Worm (Caenorhabditis elegans) whole organism, L1 larva: ENCODE data around the gene dpy-11.

Source experiments
- aha-1 ChIP-seq: fragments of 150-350 bp; optimal IDR thresholded peaks from 2 replicates; lab custom pipeline; 2014; ENCODE audit warnings: missing biosample characterization, missing genetic modification characterization
- blmp-1 ChIP-seq: fragments of 150-350 bp; optimal IDR thresholded peaks from 2 replicates; lab custom pipeline; 2014; ENCODE audit warnings: missing biosample characterization, missing genetic modification characterization
- ceh-63 ChIP-seq: fragments of 200-800 bp; sonication (Bioruptor generic); optimal IDR thresholded peaks from 2 replicates; lab custom pipeline; 2018; ENCODE audit warnings: mild to moderate bottlenecking, missing genetic modification characterization, missing compliant biosample characterization
- ceh-88 ChIP-seq: fragments of 200-800 bp; sonication (Bioruptor generic); IDR thresholded peaks from 2 replicates; pipeline ENCODE4 v1.3.6; 2022; ENCODE audit warnings: missing genetic modification characterization, missing compliant biosample characterization
- ces-1 ChIP-seq: fragments of 150-350 bp; optimal IDR thresholded peaks from 2 replicates; lab custom pipeline; 2014; ENCODE audit warnings: missing biosample characterization, missing genetic modification reagents, missing genetic modification characterization
- dpl-1 ChIP-seq, 3 experiments: fragments of 150-350 bp in 2 of 3; sonication (generic microtip) in 1 of 3; optimal IDR thresholded peaks; 2 replicates each; lab custom pipeline; 2014 to 2017; ENCODE audit warnings: missing biosample characterization in 3 of 3, missing genetic modification characterization in 3 of 3, missing genetic modification reagents in 3 of 3
- efl-1 ChIP-seq, 4 experiments: fragments of 150-350 bp; optimal IDR thresholded peaks in 3 of 4; peaks in 1 of 4; 1 replicate in 1 of 4; 2 replicates in 3 of 4; lab custom pipeline; 2014; ENCODE audit warnings: missing biosample characterization in 2 of 4, missing genetic modification characterization in 2 of 4, missing genetic modification reagents in 2 of 4
- efl-3 ChIP-seq: fragments of 200-800 bp; sonication (Bioruptor generic); optimal IDR thresholded peaks from 2 replicates; lab custom pipeline; 2018; ENCODE audit warnings: mild to moderate bottlenecking, missing genetic modification characterization, missing compliant biosample characterization
- elt-2 ChIP-seq: sonication (generic microtip); optimal IDR thresholded peaks from 2 replicates; lab custom pipeline; 2016; ENCODE audit warnings: missing genetic modification characterization, mild to moderate bottlenecking, inconsistent platforms, missing compliant biosample characterization, missing genetic modification reagents
- elt-3 ChIP-seq, 6 experiments: fragments of 150-350 bp in 1 of 6; sonication (generic microtip); optimal IDR thresholded peaks; 2 replicates each; lab custom pipeline; 2017 to 2018; ENCODE audit warnings: missing biosample characterization in 6 of 6, missing genetic modification characterization in 6 of 6, inconsistent platforms in 1 of 6
- ets-5 ChIP-seq: fragments of 200-800 bp; sonication (Bioruptor generic); IDR thresholded peaks from 2 replicates; pipeline ENCODE4 v1.3.6; 2022; ENCODE audit warnings: missing genetic modification characterization, missing compliant biosample characterization
- grh-1 ChIP-seq: fragments of 200-800 bp; sonication (Bioruptor generic); IDR thresholded peaks from 2 replicates; pipeline ENCODE4 v1.3.6; 2022; ENCODE audit warnings: missing genetic modification reagents, missing genetic modification characterization, missing compliant biosample characterization
- irx-1 ChIP-seq: sonication (generic microtip); optimal IDR thresholded peaks from 2 replicates; lab custom pipeline; 2016; ENCODE audit warnings: missing genetic modification characterization, missing compliant biosample characterization
- lin-15B ChIP-seq: fragments of 150-350 bp; sonication (generic microtip); optimal IDR thresholded peaks from 3 replicates; lab custom pipeline; 2014; ENCODE audit warnings: missing biosample characterization, missing genetic modification characterization
- lin-35 ChIP-seq, 2 experiments: fragments of 150-350 bp; optimal IDR thresholded peaks; 2 replicates each; lab custom pipeline; 2014; ENCODE audit warnings: missing biosample characterization in 2 of 2, missing genetic modification characterization in 2 of 2, missing genetic modification reagents in 2 of 2
- lin-39 ChIP-seq: fragments of 150-350 bp; optimal IDR thresholded peaks from 2 replicates; lab custom pipeline; 2014; ENCODE audit warnings: missing biosample characterization, missing genetic modification reagents, missing genetic modification characterization
- mdl-1 ChIP-seq, 2 experiments: fragments of 150-350 bp; optimal IDR thresholded peaks; 2 replicates each; lab custom pipeline; 2014 to 2017; ENCODE audit warnings: missing biosample characterization in 2 of 2, missing genetic modification characterization in 2 of 2, inconsistent platforms in 1 of 2
- mep-1 ChIP-seq: fragments of 150-350 bp; optimal IDR thresholded peaks from 2 replicates; lab custom pipeline; 2014; ENCODE audit warnings: missing biosample characterization, missing genetic modification characterization
- nhr-11 ChIP-seq: fragments of 150-350 bp; optimal IDR thresholded peaks from 2 replicates; lab custom pipeline; 2014; ENCODE audit warnings: missing biosample characterization, missing genetic modification characterization
- nhr-19 ChIP-seq: fragments of 200-800 bp; sonication (Bioruptor generic); conservative IDR thresholded peaks from 2 replicates; pipeline ENCODE4 v1.3.6; 2022; ENCODE audit warnings: missing genetic modification characterization, missing compliant biosample characterization
- nhr-20 ChIP-seq: sonication (generic microtip); optimal IDR thresholded peaks from 2 replicates; lab custom pipeline; 2016; ENCODE audit warnings: mild to moderate bottlenecking, missing genetic modification characterization, missing compliant biosample characterization
- nhr-237 ChIP-seq: fragments of 150-350 bp; optimal IDR thresholded peaks from 2 replicates; lab custom pipeline; 2014; ENCODE audit warnings: missing biosample characterization, missing genetic modification characterization
- nhr-28 ChIP-seq: fragments of 150-350 bp; optimal IDR thresholded peaks from 2 replicates; lab custom pipeline; 2014; ENCODE audit warnings: missing biosample characterization, missing genetic modification characterization
- nhr-76 ChIP-seq: sonication (generic microtip); optimal IDR thresholded peaks from 2 replicates; lab custom pipeline; 2017; ENCODE audit warnings: missing biosample characterization, missing genetic modification characterization
- nhr-84 ChIP-seq: sonication (generic microtip); optimal IDR thresholded peaks from 2 replicates; lab custom pipeline; 2017; ENCODE audit warnings: missing biosample characterization, missing genetic modification characterization
- nhr-85 ChIP-seq: sonication (generic microtip); peaks from one replicate; lab custom pipeline; 2016; ENCODE audit warnings: missing genetic modification characterization, inconsistent platforms, missing compliant biosample characterization
- pag-3 ChIP-seq: sonication (generic microtip); optimal IDR thresholded peaks from 2 replicates; lab custom pipeline; 2017; ENCODE audit warnings: missing genetic modification characterization, mild to moderate bottlenecking, missing compliant biosample characterization, antibody characterized with exemption, borderline replicate concordance; ENCODE audit not compliant: insufficient read depth
- rnt-1 ChIP-seq: sonication (generic microtip); optimal IDR thresholded peaks from 2 replicates; lab custom pipeline; 2016; ENCODE audit warnings: mild to moderate bottlenecking, missing genetic modification characterization, moderate library complexity, missing compliant biosample characterization
- snpc-4 ChIP-seq: fragments of 150-350 bp; optimal IDR thresholded peaks from 2 replicates; lab custom pipeline; 2014; ENCODE audit warnings: missing biosample characterization, missing genetic modification characterization
- sox-4 ChIP-seq: sonication (generic microtip); optimal IDR thresholded peaks from 2 replicates; lab custom pipeline; 2016; ENCODE audit warnings: missing genetic modification characterization, missing compliant biosample characterization
- sptf-1 ChIP-seq: fragments of 150-350 bp; optimal IDR thresholded peaks from 2 replicates; lab custom pipeline; 2014; ENCODE audit warnings: missing biosample characterization, missing genetic modification characterization
- sup-37 ChIP-seq: fragments of 200-800 bp; sonication (Bioruptor generic); optimal IDR thresholded peaks from 2 replicates; lab custom pipeline; 2018; ENCODE audit warnings: mild to moderate bottlenecking, missing genetic modification characterization, missing compliant biosample characterization
- tbx-2 ChIP-seq: sonication (generic microtip); optimal IDR thresholded peaks from 2 replicates; lab custom pipeline; 2016; ENCODE audit warnings: missing genetic modification characterization, missing compliant biosample characterization
- tlp-1 ChIP-seq: fragments of 150-350 bp; optimal IDR thresholded peaks from 2 replicates; lab custom pipeline; 2014; ENCODE audit warnings: missing biosample characterization, missing genetic modification characterization
- unc-86 ChIP-seq: sonication (generic microtip); optimal IDR thresholded peaks from 2 replicates; lab custom pipeline; 2016; ENCODE audit warnings: missing genetic modification characterization, missing compliant biosample characterization
- vab-15 ChIP-seq: sonication (generic microtip); optimal IDR thresholded peaks from 2 replicates; lab custom pipeline; 2017; ENCODE audit warnings: missing genotype, mild to moderate bottlenecking, missing genetic modification characterization, missing compliant biosample characterization
- zip-4 ChIP-seq: fragments of 200-800 bp; sonication (Bioruptor generic); optimal IDR thresholded peaks from 2 replicates; lab custom pipeline; 2018; ENCODE audit warnings: mild to moderate bottlenecking, missing genetic modification characterization, moderate library complexity, missing compliant biosample characterization

The dpy-11 gene

ce11 chrV:6487878-6488277 is 27.2 kb downstream of the dpy-11 start:
- TF ChIP-seq elt-2 (tag; lab: Kevin White, UChicago) (peak; percentile 46), sptf-1 (tag; lab: Kevin White, UChicago) (no peak)

DNA sequence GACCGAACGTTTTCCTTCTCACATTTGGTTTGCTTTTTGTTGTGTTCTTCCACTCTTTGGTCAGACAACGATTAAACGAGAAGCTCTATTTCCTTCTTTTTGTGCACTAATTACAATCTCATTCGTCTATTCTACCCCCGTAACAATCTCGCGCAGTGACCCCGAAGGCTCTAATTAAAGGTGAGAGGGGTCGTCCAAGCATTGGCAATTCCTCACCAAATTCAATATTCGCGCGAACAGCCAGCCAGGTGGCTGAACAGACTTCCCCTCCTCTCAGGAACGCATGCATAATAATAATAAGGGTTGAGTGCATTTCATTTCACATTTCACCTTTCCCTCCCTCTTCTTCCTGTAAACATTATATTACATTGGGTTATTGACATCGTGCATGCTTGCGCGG is 29.9 kb downstream of the dpy-11 start:
- no peak for TF ChIP-seq mep-1 (tag; lab: Kevin White, UChicago)

DNA sequence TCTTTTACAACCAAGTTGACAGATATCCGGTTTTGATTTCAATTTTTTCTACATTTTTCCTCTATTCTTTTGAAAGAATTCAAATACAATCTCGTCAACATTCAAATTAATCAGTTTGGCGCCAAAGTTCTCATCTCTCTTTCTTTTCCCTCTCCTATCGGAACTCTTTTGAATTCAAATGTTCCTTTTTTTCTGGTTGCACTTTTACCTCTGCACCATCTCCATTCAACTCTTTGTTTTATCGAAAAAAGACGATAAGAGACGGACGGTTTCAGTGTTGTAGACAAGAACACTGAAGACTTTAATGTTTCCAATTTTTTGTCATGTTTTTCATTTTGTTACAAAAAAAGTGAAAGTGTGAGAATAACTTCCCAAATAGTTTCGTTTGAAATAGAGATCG is 39.0 kb downstream of the dpy-11 start:
- TF ChIP-seq ceh-88 (GFP tag; lab: Robert Waterston, UW) (no peak), aha-1 (tag; lab: Kevin White, UChicago) (no peak), pag-3 (tag; lab: Kevin White, UChicago) (no peak), nhr-237 (tag; lab: Kevin White, UChicago) (no peak), nhr-28 (tag; lab: Kevin White, UChicago) (no peak), tbx-2 (tag; lab: Kevin White, UChicago) (no peak), grh-1 (GFP tag; lab: Robert Waterston, UW) (no peak), ces-1 (GFP tag; lab: Kevin White, UChicago) (no peak), efl-3 (GFP tag; lab: Kevin White, UChicago) (no peak), sup-37 (GFP tag; lab: Kevin White, UChicago) (no peak), nhr-19 (GFP tag; lab: Robert Waterston, UW) (no peak), ets-5 (GFP tag; lab: Robert Waterston, UW) (no peak), nhr-84 (tag; lab: Kevin White, UChicago) (no peak), rnt-1 (no peak), tlp-1 (no peak), snpc-4 (tag; lab: Kevin White, UChicago) (no peak), nhr-11 (no peak), efl-1 (optimal IDR thresholded peaks at IDR 0.05; lab: Kevin White, UChicago) (peak in 1 of 2 experiments; percentile 0), efl-1 (GFP tag; optimal IDR thresholded peaks at IDR 0.05 in 1 of 2; lab: Kevin White, UChicago) (peak; percentile 23 to 83), nhr-20 (tag; lab: Kevin White, UChicago) (no peak), nhr-85 (tag; lab: Kevin White, UChicago) (no peak), blmp-1 (tag; lab: Kevin White, UChicago) (peak; percentile 13), irx-1 (tag; lab: Kevin White, UChicago) (no peak), dpl-1 (GFP tag; optimal IDR thresholded peaks at IDR 0.05; lab: Kevin White, UChicago) (peak in 1 of 3 experiments; percentile 14), sox-4 (tag; lab: Kevin White, UChicago) (no peak), mdl-1 (tag; optimal IDR thresholded peaks at IDR 0.05; lab: Kevin White, UChicago) (no peak)

- TF ChIP-seq elt-3 (tag; optimal IDR thresholded peaks at IDR 0.05; lab: Kevin White, UChicago): no peak
- TF ChIP-seq nhr-76 (tag; lab: Kevin White, UChicago): no peak
- no peak for TF ChIP-seq nhr-20 (tag; lab: Kevin White, UChicago)
- no peak for TF ChIP-seq lin-39 (tag; lab: Kevin White, UChicago)
- no peak for TF ChIP-seq ceh-63 (GFP tag; lab: Kevin White, UChicago)
- TF ChIP-seq unc-86 (tag; lab: Kevin White, UChicago): no peak
- no peak for TF ChIP-seq lin-35 (GFP tag; optimal IDR thresholded peaks at IDR 0.05; lab: Kevin White, UChicago)
- TF ChIP-seq vab-15: no peak
- no peak for TF ChIP-seq zip-4 (GFP tag; lab: Kevin White, UChicago)
- TF ChIP-seq lin-15B: no peak
These were observed 43.8 kb downstream of the dpy-11 start for ce11 chrV:6471208-6471607.
